Fruit fly (Drosophila melanogaster) whole organism, prepupa: ENCODE measurements around the gene CG15317.

ENCODE experiments used
- CG10631 ChIP-seq: fragments of 200-800 bp; sonication (Bioruptor generic); optimal IDR thresholded peaks from 2 replicates; lab custom pipeline; 2016; ENCODE audit warnings: missing biosample characterization, missing genetic modification characterization
- CG10669 ChIP-seq: fragments of 200-800 bp; sonication (Bioruptor generic); optimal IDR thresholded peaks from 3 replicates; lab custom pipeline; 2018; ENCODE audit warnings: missing biosample characterization, mild to moderate bottlenecking, missing genetic modification characterization, moderate library complexity
- CG11762 ChIP-seq: fragments of 200-800 bp; sonication (Bioruptor generic); optimal IDR thresholded peaks from 3 replicates; lab custom pipeline; 2016; ENCODE audit warnings: missing biosample characterization, missing genetic modification characterization; ENCODE audit not compliant: insufficient read depth
- CG11902 ChIP-seq: fragments of 200-800 bp; sonication (Bioruptor generic); optimal IDR thresholded peaks from 3 replicates; lab custom pipeline; 2016; ENCODE audit warnings: missing biosample characterization, missing genetic modification characterization
- CG1621 ChIP-seq: fragments of 200-800 bp; sonication (Bioruptor generic); optimal IDR thresholded peaks from 3 replicates; lab custom pipeline; 2018; ENCODE audit warnings: missing biosample characterization, mild to moderate bottlenecking, missing genetic modification characterization
- CG16779 ChIP-seq: fragments of 200-800 bp; sonication (Bioruptor generic); optimal IDR thresholded peaks from 3 replicates; lab custom pipeline; 2017; ENCODE audit warnings: missing biosample characterization, mild to moderate bottlenecking, missing genetic modification characterization
- CG32006 ChIP-seq: fragments of 200-800 bp; sonication (Bioruptor generic); optimal IDR thresholded peaks from 3 replicates; lab custom pipeline; 2017; ENCODE audit warnings: missing biosample characterization, mild to moderate bottlenecking, missing genetic modification characterization
- CG34406 ChIP-seq: fragments of 200-800 bp; sonication (Bioruptor generic); optimal IDR thresholded peaks from 3 replicates; lab custom pipeline; 2016; ENCODE audit warnings: missing biosample characterization, missing genetic modification characterization
- CG3919 ChIP-seq: fragments of 200-800 bp; sonication (Bioruptor generic); optimal IDR thresholded peaks from 3 replicates; lab custom pipeline; 2016; ENCODE audit warnings: missing biosample characterization, missing genetic modification characterization
- CG4318 ChIP-seq: fragments of 200-800 bp; sonication (Bioruptor generic); optimal IDR thresholded peaks from 3 replicates; lab custom pipeline; 2017; ENCODE audit warnings: missing biosample characterization, mild to moderate bottlenecking, missing genetic modification characterization
- CG6163 ChIP-seq: fragments of 200-800 bp; sonication (Bioruptor generic); IDR thresholded peaks from 3 replicates; pipeline ENCODE4 v1.3.6; 2022; ENCODE audit warnings: missing biosample characterization, missing genetic modification characterization
- CG6276 ChIP-seq: fragments of 200-800 bp; sonication (Bioruptor generic); optimal IDR thresholded peaks from 2 replicates; lab custom pipeline; 2017; ENCODE audit warnings: missing biosample characterization, mild to moderate bottlenecking, missing genetic modification characterization
- CG6792 ChIP-seq: fragments of 200-800 bp; sonication (Bioruptor generic); optimal IDR thresholded peaks from 3 replicates; lab custom pipeline; 2016; ENCODE audit warnings: missing biosample characterization, missing genetic modification characterization
- CG6808 ChIP-seq: fragments of 200-800 bp; sonication (Bioruptor generic); optimal IDR thresholded peaks from 3 replicates; lab custom pipeline; 2017; ENCODE audit warnings: missing biosample characterization, missing genetic modification characterization, mild to moderate bottlenecking, moderate library complexity, missing genetic modification reagents
- CG6854 ChIP-seq: fragments of 200-800 bp; sonication (Bioruptor generic); optimal IDR thresholded peaks from 2 replicates; lab custom pipeline; 2017; ENCODE audit warnings: missing biosample characterization, mild to moderate bottlenecking, missing genetic modification characterization
- CG7368 ChIP-seq: fragments of 200-800 bp; sonication (Bioruptor generic); optimal IDR thresholded peaks from 3 replicates; lab custom pipeline; 2016; ENCODE audit warnings: missing biosample characterization, missing genetic modification characterization
- CG8119 ChIP-seq: fragments of 200-800 bp; sonication (Bioruptor generic); IDR thresholded peaks from 3 replicates; pipeline ENCODE4 v1.3.6; 2022; ENCODE audit warnings: missing biosample characterization, missing genetic modification characterization
- CG8319 ChIP-seq: fragments of 200-800 bp; sonication (Bioruptor generic); optimal IDR thresholded peaks from 3 replicates; lab custom pipeline; 2016; ENCODE audit warnings: missing biosample characterization, missing genetic modification characterization
- CG8632 ChIP-seq: fragments of 200-800 bp; sonication (Bioruptor generic); optimal IDR thresholded peaks from 3 replicates; lab custom pipeline; 2016; ENCODE audit warnings: missing biosample characterization, missing genetic modification characterization
- Eip75B ChIP-seq: fragments of 200-800 bp; sonication (Bioruptor generic); optimal IDR thresholded peaks from 3 replicates; lab custom pipeline; 2016; ENCODE audit warnings: missing biosample characterization, missing genetic modification characterization
- Ets21C ChIP-seq: fragments of 200-800 bp; sonication (Bioruptor generic); optimal IDR thresholded peaks from 3 replicates; lab custom pipeline; 2016; ENCODE audit warnings: missing biosample characterization, missing genetic modification characterization
- Ets96B ChIP-seq: fragments of 200-800 bp; optimal IDR thresholded peaks from 2 replicates; lab custom pipeline; 2019; ENCODE audit warnings: missing biosample characterization, mild to moderate bottlenecking, missing genetic modification characterization, moderate library complexity
- Gug ChIP-seq: fragments of 200-800 bp; sonication (Bioruptor generic); IDR thresholded peaks from 2 replicates; pipeline ENCODE4 v1.3.6; 2022; ENCODE audit warnings: missing biosample characterization, missing genetic modification characterization
- Hr39 ChIP-seq: fragments of 200-800 bp; sonication (Bioruptor generic); optimal IDR thresholded peaks from 2 replicates; lab custom pipeline; 2016; ENCODE audit warnings: missing biosample characterization, missing genetic modification characterization
- Hr4 ChIP-seq: fragments of 200-800 bp; sonication (Bioruptor generic); optimal IDR thresholded peaks from 3 replicates; lab custom pipeline; 2016; ENCODE audit warnings: missing biosample characterization, missing genetic modification characterization
- Met ChIP-seq: fragments of 200-800 bp; sonication (Bioruptor generic); optimal IDR thresholded peaks from 3 replicates; lab custom pipeline; 2016; ENCODE audit warnings: missing biosample characterization, missing genetic modification characterization
- OdsH ChIP-seq: fragments of 200-800 bp; sonication (Bioruptor generic); optimal IDR thresholded peaks from 3 replicates; lab custom pipeline; 2016; ENCODE audit warnings: missing biosample characterization, missing genetic modification characterization
- Smox ChIP-seq: fragments of 200-800 bp; sonication (Bioruptor generic); optimal IDR thresholded peaks from 3 replicates; lab custom pipeline; 2016; ENCODE audit warnings: missing biosample characterization, missing genetic modification characterization
- Sox102F ChIP-seq: fragments of 200-800 bp; sonication (Bioruptor generic); optimal IDR thresholded peaks from 2 replicates; lab custom pipeline; 2016; ENCODE audit warnings: missing biosample characterization, mild to moderate bottlenecking, missing genetic modification characterization
- Sox14 ChIP-seq: fragments of 200-800 bp; sonication (Bioruptor generic); optimal IDR thresholded peaks from 3 replicates; lab custom pipeline; 2016; ENCODE audit warnings: missing biosample characterization, missing genetic modification characterization
- Sox15 ChIP-seq: fragments of 200-800 bp; sonication (Bioruptor generic); optimal IDR thresholded peaks from 3 replicates; lab custom pipeline; 2016; ENCODE audit warnings: missing biosample characterization, missing genetic modification characterization
- achi ChIP-seq: fragments of 200-800 bp; sonication (Bioruptor generic); optimal IDR thresholded peaks from 3 replicates; lab custom pipeline; 2016; ENCODE audit warnings: missing biosample characterization, missing genetic modification characterization
- acj6 ChIP-seq: fragments of 200-800 bp; sonication (Bioruptor generic); optimal IDR thresholded peaks from 3 replicates; lab custom pipeline; 2016; ENCODE audit warnings: missing biosample characterization, missing genetic modification characterization
- cyc ChIP-seq: fragments of 200-800 bp; sonication (Bioruptor generic); optimal IDR thresholded peaks from 3 replicates; lab custom pipeline; 2016; ENCODE audit warnings: missing biosample characterization, missing genetic modification characterization
- dac ChIP-seq: fragments of 200-800 bp; sonication (Bioruptor generic); optimal IDR thresholded peaks from 2 replicates; lab custom pipeline; 2017; ENCODE audit warnings: missing biosample characterization, mild to moderate bottlenecking, missing genetic modification characterization
- dsx ChIP-seq: fragments of 200-800 bp; optimal IDR thresholded peaks from 3 replicates; lab custom pipeline; 2019; ENCODE audit warnings: missing biosample characterization, mild to moderate bottlenecking, missing genetic modification characterization, moderate library complexity; ENCODE audit not compliant: poor library complexity, severe bottlenecking
- eg ChIP-seq: fragments of 200-800 bp; sonication (Bioruptor generic); IDR thresholded peaks from 3 replicates; pipeline ENCODE4 v1.3.6; 2022; ENCODE audit warnings: missing biosample characterization, missing genetic modification characterization
- esn ChIP-seq: fragments of 200-800 bp; sonication (Bioruptor generic); optimal IDR thresholded peaks from 2 replicates; lab custom pipeline; 2016; ENCODE audit warnings: missing biosample characterization, mild to moderate bottlenecking, missing genetic modification characterization, moderate library complexity
- fd85E ChIP-seq: fragments of 200-800 bp; sonication (Bioruptor generic); optimal IDR thresholded peaks from 3 replicates; lab custom pipeline; 2016; ENCODE audit warnings: missing biosample characterization, missing genetic modification characterization
- fkh ChIP-seq: fragments of 200-800 bp; sonication (Bioruptor generic); optimal IDR thresholded peaks from 3 replicates; lab custom pipeline; 2017; ENCODE audit warnings: missing biosample characterization, mild to moderate bottlenecking, missing genetic modification characterization, moderate library complexity
- lz ChIP-seq: fragments of 200-800 bp; sonication (Bioruptor generic); optimal IDR thresholded peaks from 3 replicates; lab custom pipeline; 2016; ENCODE audit warnings: missing biosample characterization, missing genetic modification characterization
- salr ChIP-seq, 2 experiments: fragments of 200-800 bp; sonication (Bioruptor generic); optimal IDR thresholded peaks; 3 replicates each; lab custom pipeline; 2016 to 2018; ENCODE audit warnings: missing biosample characterization in 2 of 2, missing genetic modification characterization in 2 of 2, mild to moderate bottlenecking in 1 of 2
- ss ChIP-seq, 2 experiments: fragments of 200-800 bp; sonication (Bioruptor generic); optimal IDR thresholded peaks; 2 replicates in 1 of 2; 3 replicates in 1 of 2; lab custom pipeline; 2017 to 2018; ENCODE audit warnings: mild to moderate bottlenecking in 2 of 2, missing biosample characterization in 2 of 2, missing genetic modification characterization in 2 of 2, moderate library complexity in 1 of 2
- svp ChIP-seq: fragments of 200-800 bp; sonication (Bioruptor generic); peaks from one replicate; lab custom pipeline; 2016; ENCODE audit warnings: missing biosample characterization, missing genetic modification characterization

CG15317 gene

dm6 chrX:9600083-9600817 is 43.9 kb upstream of the CG15317 start (continued):
- TF ChIP-seq CG11762 (GFP tag; lab: Kevin White, UChicago) = peak; percentile 68
- peak; percentile 79 for TF ChIP-seq Sox14 (GFP tag; lab: Kevin White, UChicago)
- peak; percentile 73; the same call in 2 of the 3 replicates for TF ChIP-seq CG6163 (GFP tag; lab: Robert Waterston, UW)
- peak; percentile 71 for TF ChIP-seq acj6
- peak; percentile 61 for TF ChIP-seq CG34406 (GFP tag; lab: Kevin White, UChicago)
- 0 out of 2 replicates have a peak, but pooled peaks have one; percentile 31 for TF ChIP-seq Gug (GFP tag; lab: Robert Waterston, UW)
- TF ChIP-seq Ets21C (GFP tag; lab: Kevin White, UChicago) = peak; percentile 59
- peak; percentile 76 for TF ChIP-seq esn (GFP tag; lab: Kevin White, UChicago)
- no peak for TF ChIP-seq CG6276 (GFP tag; lab: Kevin White, UChicago)
- peak; percentile 46 for TF ChIP-seq dsx
- TF ChIP-seq ss (GFP tag; optimal IDR thresholded peaks at IDR 0.05; lab: Kevin White, UChicago) = peak; percentile 52 to 68
- TF ChIP-seq OdsH = peak; percentile 72
- peak; percentile 85 for TF ChIP-seq Hr39 (GFP tag; lab: Kevin White, UChicago)
- peak; percentile 33 for TF ChIP-seq CG16779 (tag; lab: Kevin White, UChicago)
- TF ChIP-seq Sox102F (GFP tag; lab: Kevin White, UChicago) = no peak
- peak; percentile 58 for TF ChIP-seq Ets96B
- no peak for TF ChIP-seq Hr4
- TF ChIP-seq Met (GFP tag; lab: Kevin White, UChicago) = peak; percentile 90
- TF ChIP-seq CG11902 (GFP tag; lab: Kevin White, UChicago) = peak; percentile 44
- no peak for TF ChIP-seq CG6854 (GFP tag; lab: Kevin White, UChicago)
- TF ChIP-seq salr (GFP tag; optimal IDR thresholded peaks at IDR 0.05; lab: Kevin White, UChicago) = peak in 1 of 2 experiments; percentile 61
- no peak for TF ChIP-seq fd85E
- peak; percentile 88 for TF ChIP-seq svp (GFP tag; lab: Kevin White, UChicago)
- peak; percentile 75 for TF ChIP-seq CG3919 (GFP tag; lab: Kevin White, UChicago)
- TF ChIP-seq dac = peak; percentile 61
- TF ChIP-seq CG6808 (GFP tag; lab: Kevin White, UChicago) = peak; percentile 3
- peak; percentile 26 for TF ChIP-seq Sox15 (GFP tag; lab: Kevin White, UChicago)
- TF ChIP-seq CG32006 (GFP tag; lab: Kevin White, UChicago) = peak; percentile 84
- no peak for TF ChIP-seq CG4318 (GFP tag; lab: Kevin White, UChicago)
- TF ChIP-seq CG7368 (GFP tag; lab: Kevin White, UChicago) = peak; percentile 64
- no peak for TF ChIP-seq CG10631 (GFP tag; lab: Kevin White, UChicago)
- TF ChIP-seq achi (GFP tag; lab: Kevin White, UChicago) = peak; percentile 76
- TF ChIP-seq CG1621 (tag; lab: Kevin White, UChicago) = peak; percentile 49
- peak; percentile 71; the same call in 2 of the 3 replicates for TF ChIP-seq CG8119 (GFP tag; lab: Robert Waterston, UW)
- peak; percentile 74 for TF ChIP-seq lz (GFP tag; lab: Kevin White, UChicago)
- peak; percentile 80 for TF ChIP-seq Eip75B
- peak; percentile 76 for TF ChIP-seq Smox (GFP tag; lab: Kevin White, UChicago)
- TF ChIP-seq CG8319 (GFP tag; lab: Kevin White, UChicago) = peak; percentile 33
- TF ChIP-seq cyc (GFP tag; lab: Kevin White, UChicago) = peak; percentile 77
- TF ChIP-seq CG8632 (GFP tag; lab: Kevin White, UChicago) = peak; percentile 63
- TF ChIP-seq CG6792 = peak; percentile 71
- TF ChIP-seq eg (GFP tag; lab: Robert Waterston, UW) = peak; percentile 63
- peak; percentile 66 for TF ChIP-seq CG10669 (GFP tag; lab: Kevin White, UChicago)
- TF ChIP-seq fkh (GFP tag; lab: Kevin White, UChicago) = peak; percentile 13
- TF ChIP-seq, all 60 proteins: peak for 50
